Fruit fly (Drosophila melanogaster) whole organism, embryonic: ENCODE measurements around the gene par-6.
A peak's percentile ranks its signal among the peaks of the same experiment; 100 is the strongest.

Source experiments
- Bgb ChIP-seq: fragments of 200-800 bp; sonication (Bioruptor generic); IDR thresholded peaks from 2 replicates; pipeline ENCODE4 v1.3.6; 2022; ENCODE audit warnings: missing biosample characterization, missing genetic modification characterization; ENCODE audit not compliant: partially characterized antibody
- CG10654 ChIP-seq: fragments of 200-800 bp; sonication (Bioruptor generic); optimal IDR thresholded peaks from 2 replicates; lab custom pipeline; 2016; ENCODE audit warnings: missing biosample characterization, missing genetic modification characterization
- CG13287 ChIP-seq: fragments of 200-800 bp; sonication (Bioruptor generic); IDR thresholded peaks from 2 replicates; pipeline ENCODE4 v1.3.6; 2022; ENCODE audit warnings: missing biosample characterization, missing genetic modification characterization; ENCODE audit not compliant: partially characterized antibody
- CG13775 ChIP-seq: fragments of 200-800 bp; sonication (Bioruptor generic); optimal IDR thresholded peaks from 3 replicates; lab custom pipeline; 2017; ENCODE audit warnings: missing biosample characterization, mild to moderate bottlenecking, missing genetic modification characterization
- CG1529 ChIP-seq: fragments of 200-800 bp; sonication (Bioruptor generic); optimal IDR thresholded peaks from 3 replicates; lab custom pipeline; 2018; ENCODE audit warnings: missing biosample characterization, missing genetic modification characterization
- CG15514 ChIP-seq: fragments of 200-800 bp; sonication (Bioruptor generic); optimal IDR thresholded peaks from 3 replicates; lab custom pipeline; 2017; ENCODE audit warnings: missing biosample characterization, missing genetic modification characterization, mild to moderate bottlenecking, moderate library complexity, missing genetic modification reagents
- CG16813 ChIP-seq: fragments of 200-800 bp; sonication (Bioruptor generic); IDR thresholded peaks from 3 replicates; pipeline ENCODE4 v1.3.6; 2022; ENCODE audit warnings: missing biosample characterization, missing genetic modification characterization; ENCODE audit not compliant: partially characterized antibody
- CG17359 ChIP-seq: fragments of 200-800 bp; sonication (Bioruptor generic); optimal IDR thresholded peaks from 3 replicates; lab custom pipeline; 2018; ENCODE audit warnings: missing biosample characterization, mild to moderate bottlenecking, missing genetic modification characterization, moderate library complexity
- CG17385 ChIP-seq: fragments of 200-800 bp; sonication (Bioruptor generic); optimal IDR thresholded peaks from 3 replicates; lab custom pipeline; 2018; ENCODE audit warnings: missing biosample characterization, mild to moderate bottlenecking, missing genetic modification characterization
- CG17802 ChIP-seq: fragments of 200-800 bp; sonication (Bioruptor generic); optimal IDR thresholded peaks from 2 replicates; lab custom pipeline; 2018; ENCODE audit warnings: missing biosample characterization, mild to moderate bottlenecking, missing genetic modification characterization, moderate library complexity
- CG17912 ChIP-seq: fragments of 200-800 bp; sonication (Bioruptor generic); optimal IDR thresholded peaks from 2 replicates; lab custom pipeline; 2018; ENCODE audit warnings: missing biosample characterization, mild to moderate bottlenecking, missing genetic modification characterization
- CG18011 ChIP-seq: fragments of 200-800 bp; sonication (Bioruptor generic); optimal IDR thresholded peaks from 2 replicates; lab custom pipeline; 2017; ENCODE audit warnings: missing biosample characterization, missing genetic modification characterization, mild to moderate bottlenecking, moderate library complexity, missing genotype
- CG18764 ChIP-seq: fragments of 200-800 bp; sonication (Bioruptor generic); optimal IDR thresholded peaks from 3 replicates; lab custom pipeline; 2016; ENCODE audit warnings: missing biosample characterization, missing genetic modification characterization
- CG2116 ChIP-seq: fragments of 200-800 bp; sonication (Bioruptor generic); optimal IDR thresholded peaks from 3 replicates; lab custom pipeline; 2018; ENCODE audit warnings: missing biosample characterization, mild to moderate bottlenecking, missing genetic modification characterization
- CG32532 ChIP-seq: fragments of 200-800 bp; sonication (Bioruptor generic); IDR thresholded peaks from 2 replicates; pipeline ENCODE4 v1.3.6; 2022; ENCODE audit warnings: missing biosample characterization, missing genetic modification characterization
- CG32767 ChIP-seq: fragments of 200-800 bp; sonication (Bioruptor generic); IDR thresholded peaks from 2 replicates; pipeline ENCODE4 v1.3.6; 2022; ENCODE audit warnings: missing biosample characterization, missing genetic modification characterization
- CG3838 ChIP-seq: fragments of 200-800 bp; sonication (Bioruptor generic); optimal IDR thresholded peaks from 3 replicates; lab custom pipeline; 2016; ENCODE audit warnings: missing biosample characterization, missing genetic modification characterization
- CG43689 ChIP-seq: fragments of 200-800 bp; sonication (Bioruptor generic); IDR thresholded peaks from 2 replicates; pipeline ENCODE4 v1.3.6; 2022; ENCODE audit warnings: missing biosample characterization, missing genetic modification characterization
- CG7271 ChIP-seq: fragments of 200-800 bp; sonication (Bioruptor generic); optimal IDR thresholded peaks from 2 replicates; lab custom pipeline; 2018; ENCODE audit warnings: missing biosample characterization, mild to moderate bottlenecking, missing genetic modification characterization, moderate library complexity
- CG7987 ChIP-seq: fragments of 200-800 bp; sonication (Bioruptor generic); optimal IDR thresholded peaks from 2 replicates; lab custom pipeline; 2018; ENCODE audit warnings: missing biosample characterization, mild to moderate bottlenecking, missing genetic modification characterization, moderate library complexity
- CG8388 ChIP-seq: fragments of 200-800 bp; sonication (Bioruptor generic); optimal IDR thresholded peaks from 2 replicates; lab custom pipeline; 2019; ENCODE audit warnings: missing biosample characterization, mild to moderate bottlenecking, missing genetic modification characterization, moderate library complexity
- CG8478 ChIP-seq: fragments of >200 bp; optimal IDR thresholded peaks from 2 replicates; lab custom pipeline; 2018
- CG9437 ChIP-seq: fragments of 200-800 bp; sonication (Bioruptor generic); optimal IDR thresholded peaks from 2 replicates; lab custom pipeline; 2018; ENCODE audit warnings: missing biosample characterization, mild to moderate bottlenecking, missing genetic modification characterization
- CG9727 ChIP-seq: fragments of 200-800 bp; sonication (Bioruptor generic); optimal IDR thresholded peaks from 3 replicates; lab custom pipeline; 2017; ENCODE audit warnings: missing biosample characterization, mild to moderate bottlenecking, missing genetic modification characterization
- CrebB ChIP-seq: fragments of 200-800 bp; sonication (Bioruptor generic); optimal IDR thresholded peaks from 3 replicates; lab custom pipeline; 2018; ENCODE audit warnings: missing biosample characterization, mild to moderate bottlenecking, missing genetic modification characterization
- D19B ChIP-seq: fragments of 200-800 bp; sonication (Bioruptor generic); optimal IDR thresholded peaks from 2 replicates; lab custom pipeline; 2017; ENCODE audit warnings: missing biosample characterization, mild to moderate bottlenecking, missing genetic modification characterization
- Dip2 ChIP-seq: fragments of 200-800 bp; sonication (Bioruptor generic); IDR thresholded peaks from 2 replicates; pipeline ENCODE4 v1.3.6; 2022; ENCODE audit warnings: missing biosample characterization, missing genetic modification characterization
- Hey ChIP-seq: fragments of 200-800 bp; sonication (Bioruptor generic); optimal IDR thresholded peaks from 3 replicates; lab custom pipeline; 2018; ENCODE audit warnings: missing biosample characterization, mild to moderate bottlenecking, missing genetic modification characterization
- MTF-1 ChIP-seq: fragments of 200-800 bp; sonication (Bioruptor generic); optimal IDR thresholded peaks from 2 replicates; lab custom pipeline; 2018; ENCODE audit warnings: missing biosample characterization, mild to moderate bottlenecking, missing genetic modification characterization, borderline replicate concordance
- Myb ChIP-seq: fragments of 200-800 bp; sonication (Bioruptor generic); optimal IDR thresholded peaks from 2 replicates; lab custom pipeline; 2016; ENCODE audit warnings: missing biosample characterization, missing genetic modification characterization
- NC2β ChIP-seq: fragments of 200-800 bp; sonication (Bioruptor generic); optimal IDR thresholded peaks from 2 replicates; lab custom pipeline; 2016; ENCODE audit warnings: missing biosample characterization, missing genetic modification characterization
- Neu2 ChIP-seq: fragments of 200-800 bp; sonication (Bioruptor generic); optimal IDR thresholded peaks from 3 replicates; lab custom pipeline; 2016; ENCODE audit warnings: missing biosample characterization, missing genetic modification characterization, borderline replicate concordance
- Sin3A ChIP-seq: fragments of >200 bp; optimal IDR thresholded peaks from 2 replicates; lab custom pipeline; 2018
- bcd ChIP-seq: fragments of 200-800 bp; sonication (Bioruptor generic); optimal IDR thresholded peaks from 2 replicates; lab custom pipeline; 2017; ENCODE audit warnings: missing biosample characterization, mild to moderate bottlenecking, missing genetic modification characterization
- bowl ChIP-seq: fragments of 200-800 bp; sonication (Bioruptor generic); IDR thresholded peaks from 2 replicates; pipeline ENCODE4 v1.3.6; 2022; ENCODE audit warnings: missing biosample characterization, missing genetic modification characterization
- caup ChIP-seq: fragments of 200-800 bp; sonication (Bioruptor generic); optimal IDR thresholded peaks from 3 replicates; lab custom pipeline; 2017; ENCODE audit warnings: missing biosample characterization, mild to moderate bottlenecking, missing genetic modification characterization, moderate library complexity; ENCODE audit not compliant: severe bottlenecking
- cwo ChIP-seq: fragments of 200-800 bp; sonication (Bioruptor generic); optimal IDR thresholded peaks from 3 replicates; lab custom pipeline; 2017; ENCODE audit warnings: missing biosample characterization, missing genetic modification characterization, mild to moderate bottlenecking, moderate library complexity, missing genetic modification reagents
- dati ChIP-seq: fragments of 200-800 bp; sonication (Bioruptor generic); IDR thresholded peaks from 2 replicates; pipeline ENCODE4 v1.3.6; 2022; ENCODE audit warnings: missing biosample characterization, missing genetic modification characterization
- disco-r ChIP-seq: fragments of 200-800 bp; sonication (Bioruptor generic); optimal IDR thresholded peaks from 2 replicates; lab custom pipeline; 2016; ENCODE audit warnings: missing biosample characterization, missing genetic modification characterization
- ftz-f1 ChIP-seq: fragments of 200-800 bp; sonication (Bioruptor generic); optimal IDR thresholded peaks from 2 replicates; lab custom pipeline; 2016; ENCODE audit warnings: missing biosample characterization, missing genetic modification characterization
- jigr1 ChIP-seq: fragments of 200-800 bp; sonication (Bioruptor generic); IDR thresholded peaks from 3 replicates; pipeline ENCODE4 v1.3.6; 2022; ENCODE audit warnings: missing biosample characterization, missing genetic modification characterization
- jing ChIP-seq: fragments of 200-800 bp; sonication (Bioruptor generic); optimal IDR thresholded peaks from 2 replicates; lab custom pipeline; 2018; ENCODE audit warnings: missing biosample characterization, mild to moderate bottlenecking, missing genetic modification characterization
- mam ChIP-seq: fragments of 200-800 bp; sonication (Bioruptor generic); optimal IDR thresholded peaks from 3 replicates; lab custom pipeline; 2016; ENCODE audit warnings: missing biosample characterization, missing genetic modification characterization
- odd ChIP-seq: fragments of 200-800 bp; sonication (Bioruptor generic); optimal IDR thresholded peaks from 2 replicates; lab custom pipeline; 2017; ENCODE audit warnings: missing biosample characterization, mild to moderate bottlenecking, missing genetic modification characterization
- p53 ChIP-seq: fragments of 200-800 bp; sonication (Bioruptor generic); optimal IDR thresholded peaks from 2 replicates; lab custom pipeline; 2016; ENCODE audit warnings: missing biosample characterization, missing genetic modification characterization
- rib ChIP-seq: fragments of 200-800 bp; sonication (Bioruptor generic); IDR thresholded peaks from 2 replicates; pipeline ENCODE4 v1.3.6; 2022; ENCODE audit warnings: missing biosample characterization, missing genetic modification characterization
- row ChIP-seq: fragments of 200-800 bp; sonication (Bioruptor generic); IDR thresholded peaks from 3 replicates; pipeline ENCODE4 v1.3.6; 2022; ENCODE audit warnings: missing biosample characterization, missing genetic modification characterization
- sc ChIP-seq, 3 experiments: fragments of >200 bp in 2 of 3; fragments of 200-800 bp in 1 of 3; sonication (Bioruptor generic) in 1 of 3; optimal IDR thresholded peaks; 2 replicates in 2 of 3; 3 replicates in 1 of 3; lab custom pipeline; 2017; ENCODE audit warnings: mild to moderate bottlenecking in 1 of 3, missing biosample characterization in 1 of 3, missing genetic modification characterization in 1 of 3, missing genetic modification reagents in 1 of 3
- slp2 ChIP-seq: fragments of 200-800 bp; sonication (Bioruptor generic); optimal IDR thresholded peaks from 2 replicates; lab custom pipeline; 2016; ENCODE audit warnings: missing biosample characterization, missing genetic modification characterization
- zfh1 ChIP-seq: fragments of 200-800 bp; sonication (Bioruptor generic); IDR thresholded peaks from 3 replicates; pipeline ENCODE4 v1.3.6; 2022; ENCODE audit warnings: missing biosample characterization, missing genetic modification characterization

The par-6 gene

DNA sequence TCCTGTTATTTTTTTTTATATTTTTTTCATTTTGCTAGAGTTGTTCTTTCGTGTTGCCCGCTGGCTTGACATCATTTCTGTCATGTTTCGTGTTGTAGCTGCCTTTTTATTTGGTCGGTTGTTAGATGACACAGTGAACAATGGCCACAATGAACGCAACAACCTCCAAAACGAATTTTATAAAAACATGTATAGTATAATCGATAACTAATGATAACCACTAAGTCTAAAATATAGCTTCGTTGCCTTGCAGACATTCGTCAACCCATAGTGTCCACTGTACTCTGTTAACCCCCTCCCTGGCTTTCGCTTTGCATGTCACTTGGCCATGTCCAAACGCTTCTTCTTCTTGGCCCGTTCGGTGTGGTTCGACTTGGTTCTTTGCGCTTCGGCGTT lies 10.6 kb downstream of the par-6 start (continued):
- TF ChIP-seq cwo (GFP tag; lab: Kevin White, UChicago) (peak; percentile 58), CG7987 (no peak), CG9437 (GFP tag; lab: Kevin White, UChicago) (peak; percentile 52), rib (GFP tag; lab: Robert Waterston, UW) (peak; percentile 73), bowl (GFP tag; lab: Robert Waterston, UW) (peak; percentile 38; the same call in 1 of the 2 replicates), bcd (GFP tag; lab: Kevin White, UChicago) (peak; percentile 26), CG2116 (GFP tag; lab: Kevin White, UChicago) (no peak), Dip2 (GFP tag; lab: Robert Waterston, UW) (no peak), zfh1 (peak; percentile 88), CG18011 (no peak), CG3838 (no peak), caup (GFP tag; lab: Kevin White, UChicago) (peak; percentile 50), p53 (GFP tag; lab: Kevin White, UChicago) (no peak), CG17802 (tag; lab: Kevin White, UChicago) (peak; percentile 24), MTF-1 (GFP tag; lab: Kevin White, UChicago) (peak; percentile 51), CG9727 (GFP tag; lab: Kevin White, UChicago) (peak; percentile 18), odd (GFP tag; lab: Kevin White, UChicago) (no peak), ftz-f1 (GFP tag; lab: Kevin White, UChicago) (no peak), CG7271 (tag; lab: Kevin White, UChicago) (no peak), CG15514 (peak; percentile 38), CG43689 (GFP tag; lab: Robert Waterston, UW) (peak; percentile 61), Myb (GFP tag; lab: Kevin White, UChicago) (peak; percentile 47), CG16813 (GFP tag; lab: Robert Waterston, UW) (no peak), jing (peak; percentile 37), disco-r (GFP tag; lab: Kevin White, UChicago) (no peak), CG13775 (GFP tag; lab: Kevin White, UChicago) (no peak), CG17359 (peak; percentile 77), Neu2 (GFP tag; lab: Kevin White, UChicago) (peak; percentile 4), CG8478 (lab: Kevin White, UChicago) (no peak), D19B (GFP tag; lab: Kevin White, UChicago) (no peak), NC2β (GFP tag; lab: Kevin White, UChicago) (peak; percentile 59), CG18764 (GFP tag; lab: Kevin White, UChicago) (peak; percentile 14), jigr1 (GFP tag; lab: Robert Waterston, UW) (peak; percentile 63; the same call in 2 of the 3 replicates), dati (GFP tag; lab: Robert Waterston, UW) (peak; percentile 37; the same call in 1 of the 2 replicates), Hey (tag; lab: Kevin White, UChicago) (no peak), CG1529 (GFP tag; lab: Kevin White, UChicago) (peak; percentile 54), CG32532 (GFP tag; lab: Robert Waterston, UW) (peak; percentile 75), CG32767 (no peak; the same call in 1 of the 2 replicates), CG8388 (GFP tag; lab: Kevin White, UChicago) (peak; percentile 45), CG17385 (peak; percentile 62), CrebB (tag; lab: Kevin White, UChicago) (peak; percentile 23), CG10654 (GFP tag; lab: Kevin White, UChicago) (peak; percentile 28), mam (peak; percentile 77), CG17912 (no peak), Sin3A (lab: Kevin White, UChicago) (no peak), slp2 (GFP tag; lab: Kevin White, UChicago) (peak; percentile 47), sc (optimal IDR thresholded peaks at IDR 0.05; lab: Kevin White, UChicago) (no peak), sc (GFP tag; optimal IDR thresholded peaks at IDR 0.05; lab: Kevin White, UChicago) (peak; percentile 31), Bgb (GFP tag; lab: Robert Waterston, UW) (no peak), row (GFP tag; lab: Robert Waterston, UW) (peak; percentile 83), CG13287 (GFP tag; lab: Robert Waterston, UW) (no peak)
